Worm (Caenorhabditis elegans): Measurements from ENCODE around the gene col-78.

col-78 gene

DNA sequence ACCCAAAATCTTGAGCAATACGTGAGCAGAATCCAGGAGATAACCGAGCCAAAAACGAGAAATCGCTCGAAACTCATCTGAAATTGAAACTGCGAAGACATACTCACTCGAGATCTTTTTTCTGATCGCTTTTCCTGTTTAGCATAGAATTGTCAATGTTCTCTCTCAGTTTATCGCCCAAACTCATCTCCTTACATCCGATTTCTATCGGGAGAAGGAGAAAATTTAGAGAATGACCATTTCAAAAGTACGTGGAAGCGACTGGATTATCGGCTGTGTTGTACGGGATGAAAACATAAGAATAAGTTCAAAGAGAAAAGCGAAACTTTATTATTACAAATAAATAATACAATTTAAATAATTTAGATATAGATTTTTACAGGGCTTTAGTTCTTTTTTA is 20.5 kb downstream of the col-78 start, which contains the start of gene T23G7.2:
Gene T23G7.2 (minus strand): TSS at position 101 of the 400 bp plus-strand sequence.
- TF ChIP-seq nhr-11 (tag; optimal IDR thresholded peaks at IDR 0.05): no peak
- TF ChIP-seq mec-3 (tag; optimal IDR thresholded peaks at IDR 0.05; ENCODE audit: borderline replicate concordance): no peak
- TF ChIP-seq ceh-19 (GFP tag; optimal IDR thresholded peaks at IDR 0.05): no peak
- no peak for TF ChIP-seq ceh-24 (tag; optimal IDR thresholded peaks at IDR 0.05)
- no peak for TF ChIP-seq gmeb-2 (tag; optimal IDR thresholded peaks at IDR 0.05)
- no peak for TF ChIP-seq ceh-45 (GFP tag; IDR thresholded peaks at IDR 0.05)
- TF ChIP-seq sdc-2 (tag; optimal IDR thresholded peaks at IDR 0.05): no peak

DNA sequence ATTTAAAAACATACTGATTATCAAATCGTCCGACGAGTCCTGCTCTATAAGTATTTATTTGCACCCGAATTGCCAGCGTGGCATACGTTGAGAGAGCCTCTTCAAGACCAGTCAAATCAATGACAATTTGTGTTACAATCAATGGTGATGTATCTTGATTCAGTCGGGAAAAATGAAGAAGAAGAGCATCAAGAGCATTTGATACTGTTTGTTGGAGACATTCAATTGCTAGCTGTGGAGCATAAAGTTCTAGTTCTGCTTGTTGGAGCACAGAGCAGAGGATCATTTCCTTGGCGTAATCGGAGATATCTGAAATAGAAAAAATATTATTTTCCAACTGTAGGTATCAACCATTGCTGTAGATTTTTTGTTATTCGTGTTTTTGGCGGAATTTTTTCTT is 21.1 kb downstream of the col-78 start:
- TF ChIP-seq hlh-15 (tag; optimal IDR thresholded peaks at IDR 0.05) (no peak), ceh-6 (GFP tag; optimal IDR thresholded peaks at IDR 0.05) (no peak), pax-1 (tag; optimal IDR thresholded peaks at IDR 0.05) (no peak), fax-1 (tag; optimal IDR thresholded peaks at IDR 0.05) (no peak), ceh-34 (tag; optimal IDR thresholded peaks at IDR 0.05) (no peak), T23F11.4 (GFP tag; optimal IDR thresholded peaks at IDR 0.05) (no peak), lin-11 (tag; optimal IDR thresholded peaks at IDR 0.05) (no peak), ceh-45 (GFP tag; IDR thresholded peaks at IDR 0.05) (no peak), hlh-6 (tag; optimal IDR thresholded peaks at IDR 0.05) (no peak), madf-2 (tag; optimal IDR thresholded peaks at IDR 0.05) (no peak), pqm-1 (tag; optimal IDR thresholded peaks at IDR 0.05) (no peak), ahr-1 (tag; optimal IDR thresholded peaks at IDR 0.05) (no peak), unc-55 (GFP tag; optimal IDR thresholded peaks at IDR 0.05) (no peak), elt-4 (tag; optimal IDR thresholded peaks at IDR 0.05) (no peak), elt-2 (tag; optimal IDR thresholded peaks at IDR 0.05) (no peak), dmd-4 (tag; optimal IDR thresholded peaks at IDR 0.05; ENCODE audit: borderline replicate concordance) (no peak), che-1 (tag; optimal IDR thresholded peaks at IDR 0.05) (no peak), gmeb-2 (tag; optimal IDR thresholded peaks at IDR 0.05) (no peak), npax-4 (tag; optimal IDR thresholded peaks at IDR 0.05) (no peak), unc-42 (tag; optimal IDR thresholded peaks at IDR 0.05) (no peak)

DNA sequence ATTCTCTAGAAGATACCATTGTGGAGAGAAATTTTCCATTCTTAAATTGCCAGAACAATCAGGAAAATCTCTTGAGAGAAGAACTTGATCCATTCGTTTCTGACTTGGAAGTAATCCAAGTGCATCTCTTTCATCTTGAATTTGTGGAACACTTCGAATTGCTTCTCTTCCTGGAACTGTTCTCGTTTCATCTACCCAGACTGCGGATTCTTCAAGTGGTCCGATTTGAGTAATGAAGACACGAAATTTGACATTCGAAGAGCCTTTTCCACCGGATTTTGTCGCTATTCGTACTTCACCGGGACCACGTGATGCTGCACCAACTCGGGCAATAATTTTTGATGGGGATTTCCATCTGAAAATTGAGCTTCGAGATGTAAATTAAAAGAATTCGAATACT is 24.2 kb downstream of the col-78 start:
- no peak for TF ChIP-seq elt-2 (tag; optimal IDR thresholded peaks at IDR 0.05)
- no peak for TF ChIP-seq dmd-4 (tag; optimal IDR thresholded peaks at IDR 0.05; ENCODE audit: borderline replicate concordance)
- TF ChIP-seq pat-9 (tag; optimal IDR thresholded peaks at IDR 0.05): no peak
- no peak for TF ChIP-seq F13H6.1 (tag; optimal IDR thresholded peaks at IDR 0.05)
- no peak for TF ChIP-seq pros-1 (tag; optimal IDR thresholded peaks at IDR 0.05)
- no peak for TF ChIP-seq pha-4 (tag; optimal IDR thresholded peaks at IDR 0.05)
- TF ChIP-seq madf-2 (tag; optimal IDR thresholded peaks at IDR 0.05): no peak
- no peak for TF ChIP-seq fkh-6 (tag; optimal IDR thresholded peaks at IDR 0.05)
- no peak for TF ChIP-seq hlh-15 (tag; optimal IDR thresholded peaks at IDR 0.05)
- no peak for TF ChIP-seq T23F11.4 (GFP tag; optimal IDR thresholded peaks at IDR 0.05)
- no peak for TF ChIP-seq dve-1 (tag; optimal IDR thresholded peaks at IDR 0.05)
- no peak for TF ChIP-seq zip-5 (tag; optimal IDR thresholded peaks at IDR 0.05)
- TF ChIP-seq ceh-48 (tag; optimal IDR thresholded peaks at IDR 0.05): no peak
- TF ChIP-seq ceh-2 (tag; optimal IDR thresholded peaks at IDR 0.05): no peak

DNA sequence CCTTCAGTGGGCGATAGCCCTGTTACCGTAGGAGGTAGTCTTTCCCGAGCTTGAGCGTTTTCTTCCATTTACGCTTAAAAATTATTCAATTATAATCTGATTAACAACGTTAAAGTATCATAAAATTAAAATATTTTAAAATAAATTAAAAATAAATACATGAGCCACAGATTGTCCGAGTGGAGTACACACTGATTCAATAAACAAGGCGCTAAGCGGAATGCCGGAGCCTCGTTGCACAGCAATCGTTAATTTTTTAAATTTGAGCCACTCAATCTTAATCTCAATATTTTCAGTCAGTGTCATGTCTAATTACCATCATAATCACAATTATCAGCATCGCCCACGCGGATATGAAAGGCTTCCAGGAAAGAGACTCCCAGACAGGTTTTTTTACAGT is 24.7 kb downstream of the col-78 start, which contains the start of the genes sec-5 and pir-1:
Gene sec-5 (minus strand): TSS at position 73 of the 400 bp plus-strand sequence.
Gene pir-1 (plus strand): TSS at position 221 of the 400 bp plus-strand sequence.
- TF ChIP-seq unc-42 (tag; optimal IDR thresholded peaks at IDR 0.05): peak; percentile 38
- no peak for TF ChIP-seq ceh-34 (tag; optimal IDR thresholded peaks at IDR 0.05)
- TF ChIP-seq ceh-14 (tag; optimal IDR thresholded peaks at IDR 0.05): no peak
- no peak for TF ChIP-seq ceh-9 (tag; optimal IDR thresholded peaks at IDR 0.05)

DNA sequence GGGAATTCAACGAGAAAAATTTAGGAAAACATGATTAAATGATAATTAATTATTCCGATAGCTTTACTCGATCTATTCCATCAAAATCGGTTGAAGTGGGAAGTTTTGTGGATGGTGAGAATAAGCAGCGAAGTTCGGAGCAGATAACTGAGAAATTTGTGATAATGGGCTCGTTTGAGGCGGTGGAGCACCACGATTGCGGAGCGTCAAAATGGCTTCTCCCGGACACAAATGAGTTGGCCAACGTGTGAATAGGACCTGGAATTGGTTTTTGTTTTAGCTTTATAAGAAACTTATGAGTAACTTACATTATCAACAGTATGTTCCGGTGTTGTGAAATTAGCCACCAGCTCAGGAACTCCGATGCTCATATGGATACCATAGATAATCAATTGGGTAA is 26.5 kb downstream of the col-78 start:
- TF ChIP-seq ceh-24 (tag; optimal IDR thresholded peaks at IDR 0.05) (no peak), ceh-18 (tag; optimal IDR thresholded peaks at IDR 0.05) (no peak), ceh-45 (GFP tag; IDR thresholded peaks at IDR 0.05) (no peak), madf-2 (tag; optimal IDR thresholded peaks at IDR 0.05) (no peak)

Data from whole organism, late embryonic.